Fruit fly (Drosophila melanogaster): Measurements from ENCODE around the gene CG7886.

DNA sequence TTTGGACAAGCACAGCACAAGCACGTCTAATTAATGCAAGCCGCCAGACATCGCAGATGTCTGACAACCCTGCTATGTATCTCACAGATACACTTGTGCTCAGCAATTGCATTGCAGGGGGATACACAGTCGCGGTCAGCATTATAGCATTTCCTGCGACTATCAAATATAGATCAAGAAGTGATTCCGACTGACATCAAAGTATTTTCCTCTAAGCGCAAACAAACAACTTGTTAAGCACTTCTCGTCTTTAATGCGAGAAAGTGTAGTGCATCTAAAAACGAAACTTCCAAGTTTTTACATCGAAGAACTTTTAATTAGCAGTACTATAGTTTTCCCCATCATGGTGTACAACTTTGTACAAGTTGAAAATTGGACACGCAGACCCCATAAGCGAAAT lies 30.6 kb upstream of the CG7886 start:
- TF ChIP-seq psq (optimal IDR thresholded peaks at IDR 0.05) (no peak), EcR (GFP tag; optimal IDR thresholded peaks at IDR 0.05) (no peak)
